Fruit fly (Drosophila melanogaster) whole organism, embryonic: ENCODE measurements around the gene ATP7.
A peak's percentile ranks its signal among the peaks of the same experiment; 100 is the strongest.

Experiments used
- Asciz ChIP-seq: fragments of 200-800 bp; sonication (Bioruptor generic); optimal IDR thresholded peaks from 2 replicates; lab custom pipeline; 2017; ENCODE audit warnings: missing biosample characterization, mild to moderate bottlenecking, missing genetic modification characterization, missing genetic modification reagents
- BtbVII ChIP-seq: fragments of 200-800 bp; sonication (Bioruptor generic); optimal IDR thresholded peaks from 3 replicates; lab custom pipeline; 2017; ENCODE audit warnings: missing biosample characterization, mild to moderate bottlenecking, missing genetic modification characterization
- Bteb2 ChIP-seq: fragments of 200-800 bp; sonication (Bioruptor generic); optimal IDR thresholded peaks from 2 replicates; lab custom pipeline; 2016; ENCODE audit warnings: missing biosample characterization, missing genetic modification characterization
- C15 ChIP-seq: fragments of 200-800 bp; sonication (Bioruptor generic); IDR thresholded peaks from 3 replicates; pipeline ENCODE4 v1.3.6; 2022; ENCODE audit warnings: missing biosample characterization, missing genetic modification characterization
- CG10147 ChIP-seq: fragments of 200-800 bp; sonication (Bioruptor generic); optimal IDR thresholded peaks from 2 replicates; lab custom pipeline; 2019; ENCODE audit warnings: missing biosample characterization, mild to moderate bottlenecking, missing genetic modification characterization, moderate library complexity
- CG12299 ChIP-seq: fragments of 200-800 bp; sonication (Bioruptor generic); optimal IDR thresholded peaks from 2 replicates; lab custom pipeline; 2018; ENCODE audit warnings: missing biosample characterization, mild to moderate bottlenecking, missing genetic modification characterization
- CG13296 ChIP-seq: fragments of 200-800 bp; sonication (Bioruptor generic); optimal IDR thresholded peaks from 3 replicates; lab custom pipeline; 2018; ENCODE audit warnings: missing biosample characterization, mild to moderate bottlenecking, missing genetic modification characterization
- CG13775 ChIP-seq: fragments of 200-800 bp; sonication (Bioruptor generic); optimal IDR thresholded peaks from 3 replicates; lab custom pipeline; 2017; ENCODE audit warnings: missing biosample characterization, mild to moderate bottlenecking, missing genetic modification characterization
- CG14710 ChIP-seq: fragments of 200-800 bp; sonication (Bioruptor generic); optimal IDR thresholded peaks from 3 replicates; lab custom pipeline; 2019; ENCODE audit warnings: missing biosample characterization, mild to moderate bottlenecking, missing genetic modification characterization, moderate library complexity
- CG15514 ChIP-seq: fragments of 200-800 bp; sonication (Bioruptor generic); optimal IDR thresholded peaks from 3 replicates; lab custom pipeline; 2017; ENCODE audit warnings: missing biosample characterization, missing genetic modification characterization, mild to moderate bottlenecking, moderate library complexity, missing genetic modification reagents
- CG1602 ChIP-seq: fragments of 200-800 bp; sonication (Bioruptor generic); optimal IDR thresholded peaks from 3 replicates; lab custom pipeline; 2016; ENCODE audit warnings: missing biosample characterization, missing genetic modification characterization
- CG17612 ChIP-seq: fragments of 200-800 bp; sonication (Bioruptor generic); IDR thresholded peaks from 2 replicates; pipeline ENCODE4 v1.3.6; 2022; ENCODE audit warnings: missing biosample characterization, missing genetic modification characterization
- CG17829 ChIP-seq: fragments of 200-800 bp; optimal IDR thresholded peaks from 2 replicates; lab custom pipeline; 2019; ENCODE audit warnings: missing biosample characterization, mild to moderate bottlenecking, missing genetic modification characterization, moderate library complexity
- CG18619 ChIP-seq: fragments of 200-800 bp; sonication (Bioruptor generic); optimal IDR thresholded peaks from 3 replicates; lab custom pipeline; 2017; ENCODE audit warnings: missing biosample characterization, mild to moderate bottlenecking, missing genetic modification characterization
- CG2199 ChIP-seq: fragments of 200-800 bp; sonication (Bioruptor generic); IDR thresholded peaks from 3 replicates; pipeline ENCODE4 v1.3.6; 2022; ENCODE audit warnings: missing biosample characterization, missing genetic modification characterization
- CG32772 ChIP-seq: fragments of 200-800 bp; sonication (Bioruptor generic); IDR thresholded peaks from 2 replicates; pipeline ENCODE4 v1.3.6; 2022; ENCODE audit warnings: missing biosample characterization, missing genetic modification characterization
- CG34376 ChIP-seq: fragments of 200-800 bp; sonication (Bioruptor generic); optimal IDR thresholded peaks from 2 replicates; lab custom pipeline; 2018; ENCODE audit warnings: missing biosample characterization, mild to moderate bottlenecking, missing genetic modification characterization
- CG4820 ChIP-seq: fragments of 200-800 bp; sonication (Bioruptor generic); optimal IDR thresholded peaks from 3 replicates; lab custom pipeline; 2016; ENCODE audit warnings: missing biosample characterization, missing genetic modification characterization
- CG4854 ChIP-seq: fragments of 200-800 bp; sonication (Bioruptor generic); optimal IDR thresholded peaks from 2 replicates; lab custom pipeline; 2016; ENCODE audit warnings: missing biosample characterization, missing genetic modification characterization, inconsistent platforms
- CG6254 ChIP-seq: fragments of 200-800 bp; sonication (Bioruptor generic); optimal IDR thresholded peaks from 3 replicates; lab custom pipeline; 2017; ENCODE audit warnings: mild to moderate bottlenecking, missing biosample characterization, missing genetic modification reagents, missing genetic modification characterization
- CG6689 ChIP-seq: fragments of 200-800 bp; sonication (Bioruptor generic); IDR thresholded peaks from 2 replicates; pipeline ENCODE4 v1.3.6; 2022; ENCODE audit warnings: missing biosample characterization, missing genetic modification characterization
- CG8290 ChIP-seq, 3 experiments: fragments of 200-800 bp; sonication (Bioruptor generic); optimal IDR thresholded peaks; 2 replicates each; lab custom pipeline; 2016 to 2019; ENCODE audit warnings: missing biosample characterization in 3 of 3, missing genetic modification characterization in 3 of 3, mild to moderate bottlenecking in 2 of 3, moderate library complexity in 1 of 3
- CoRest ChIP-seq: fragments of 200-800 bp; sonication (Bioruptor generic); optimal IDR thresholded peaks from 3 replicates; lab custom pipeline; 2018; ENCODE audit warnings: missing biosample characterization, mild to moderate bottlenecking, missing genetic modification characterization, moderate library complexity
- Dip2 ChIP-seq: fragments of 200-800 bp; sonication (Bioruptor generic); IDR thresholded peaks from 2 replicates; pipeline ENCODE4 v1.3.6; 2022; ENCODE audit warnings: missing biosample characterization, missing genetic modification characterization
- Doc2 ChIP-seq: fragments of 200-800 bp; sonication (Bioruptor generic); IDR thresholded peaks from 2 replicates; pipeline ENCODE4 v1.3.6; 2022; ENCODE audit warnings: missing biosample characterization, missing genetic modification characterization
- HLH54F ChIP-seq: fragments of 200-800 bp; sonication (Bioruptor generic); optimal IDR thresholded peaks from 3 replicates; lab custom pipeline; 2016; ENCODE audit warnings: missing biosample characterization, missing genetic modification characterization
- Mes4 ChIP-seq: fragments of 200-800 bp; sonication (Bioruptor generic); optimal IDR thresholded peaks from 2 replicates; lab custom pipeline; 2016; ENCODE audit warnings: missing biosample characterization, missing genetic modification characterization
- Oli ChIP-seq: fragments of 200-800 bp; sonication (Bioruptor generic); optimal IDR thresholded peaks from 2 replicates; lab custom pipeline; 2018; ENCODE audit warnings: missing biosample characterization, mild to moderate bottlenecking, missing genetic modification characterization, moderate library complexity
- Ravus ChIP-seq: fragments of 200-800 bp; sonication (Bioruptor generic); IDR thresholded peaks from 2 replicates; pipeline ENCODE4 v1.3.6; 2022; ENCODE audit warnings: missing biosample characterization, missing genetic modification characterization
- abd-A ChIP-seq: fragments of 200-800 bp; sonication (Bioruptor generic); optimal IDR thresholded peaks from 3 replicates; lab custom pipeline; 2019; ENCODE audit warnings: missing biosample characterization, mild to moderate bottlenecking, missing genetic modification characterization, moderate library complexity
- amos ChIP-seq: fragments of 200-800 bp; sonication (Bioruptor generic); IDR thresholded peaks from 2 replicates; pipeline ENCODE4 v1.3.6; 2022; ENCODE audit warnings: missing biosample characterization, missing genetic modification characterization; ENCODE audit not compliant: partially characterized antibody
- ara ChIP-seq: fragments of 200-800 bp; sonication (Bioruptor generic); IDR thresholded peaks from 2 replicates; pipeline ENCODE4 v1.3.6; 2022; ENCODE audit warnings: missing biosample characterization, missing genetic modification characterization
- chn ChIP-seq: fragments of 200-800 bp; sonication (Bioruptor generic); optimal IDR thresholded peaks from 2 replicates; lab custom pipeline; 2016; ENCODE audit warnings: missing biosample characterization, missing genetic modification characterization
- ci ChIP-seq: fragments of 200-800 bp; sonication (Bioruptor generic); IDR thresholded peaks from 3 replicates; pipeline ENCODE4 v1.3.6; 2022; ENCODE audit warnings: missing biosample characterization, missing genetic modification characterization
- crp ChIP-seq, 2 experiments: fragments of 200-800 bp; sonication (Bioruptor generic); optimal IDR thresholded peaks; 2 replicates in 1 of 2; 3 replicates in 1 of 2; lab custom pipeline; 2017; ENCODE audit warnings: missing biosample characterization in 2 of 2, missing genetic modification characterization in 2 of 2, mild to moderate bottlenecking in 1 of 2, moderate library complexity in 1 of 2
- dmrt99B ChIP-seq: fragments of 200-800 bp; sonication (Bioruptor generic); optimal IDR thresholded peaks from 2 replicates; lab custom pipeline; 2018; ENCODE audit warnings: missing biosample characterization, mild to moderate bottlenecking, missing genetic modification characterization, moderate library complexity
- eve ChIP-seq, 2 experiments: fragments of >200 bp; optimal IDR thresholded peaks; 2 replicates each; lab custom pipeline; 2017; ENCODE audit warnings: missing biosample characterization in 2 of 2, missing genetic modification characterization in 2 of 2
- eyg ChIP-seq: fragments of 200-800 bp; sonication (Bioruptor generic); optimal IDR thresholded peaks from 3 replicates; lab custom pipeline; 2016; ENCODE audit warnings: missing biosample characterization, missing genetic modification characterization
- gem ChIP-seq: fragments of 200-800 bp; sonication (Bioruptor generic); optimal IDR thresholded peaks from 2 replicates; lab custom pipeline; 2019; ENCODE audit warnings: missing biosample characterization, mild to moderate bottlenecking, missing genetic modification characterization, moderate library complexity
- gro ChIP-seq: fragments of 200-800 bp; sonication (Bioruptor generic); optimal IDR thresholded peaks from 2 replicates; lab custom pipeline; 2016; ENCODE audit warnings: missing biosample characterization, missing genetic modification characterization
- gsb-n ChIP-seq: fragments of 200-800 bp; sonication (Bioruptor generic); optimal IDR thresholded peaks from 3 replicates; lab custom pipeline; 2018; ENCODE audit warnings: missing biosample characterization, mild to moderate bottlenecking, missing genetic modification characterization
- ken ChIP-seq: fragments of 200-800 bp; sonication (Bioruptor generic); IDR thresholded peaks from 3 replicates; pipeline ENCODE4 v1.3.6; 2022; ENCODE audit warnings: missing biosample characterization, missing genetic modification characterization
- klu ChIP-seq: fragments of 200-800 bp; sonication (Bioruptor generic); IDR thresholded peaks from 2 replicates; pipeline ENCODE4 v1.3.6; 2022; ENCODE audit warnings: missing biosample characterization, missing genetic modification characterization
- luna ChIP-seq: fragments of 200-800 bp; sonication (Bioruptor generic); optimal IDR thresholded peaks from 2 replicates; lab custom pipeline; 2016; ENCODE audit warnings: missing biosample characterization, missing genetic modification characterization
- run ChIP-seq: fragments of 200-800 bp; sonication (Bioruptor generic); optimal IDR thresholded peaks from 3 replicates; lab custom pipeline; 2018; ENCODE audit warnings: missing biosample characterization, mild to moderate bottlenecking, missing genetic modification characterization
- seq ChIP-seq: fragments of 200-800 bp; sonication (Bioruptor generic); IDR thresholded peaks from 2 replicates; pipeline ENCODE4 v1.3.6; 2022; ENCODE audit warnings: missing biosample characterization, missing genetic modification characterization
- so ChIP-seq: fragments of 200-800 bp; sonication (Bioruptor generic); IDR thresholded peaks from 3 replicates; pipeline ENCODE4 v1.3.6; 2022; ENCODE audit warnings: missing biosample characterization, missing genetic modification characterization
- tll ChIP-seq, 2 experiments: fragments of 200-800 bp in 1 of 2; fragments of >200 bp in 1 of 2; sonication (Bioruptor generic) in 1 of 2; optimal IDR thresholded peaks; 2 replicates each; lab custom pipeline; 2017 to 2019; ENCODE audit warnings: missing biosample characterization in 2 of 2, missing genetic modification characterization in 2 of 2, mild to moderate bottlenecking in 1 of 2, moderate library complexity in 1 of 2
- vvl ChIP-seq: fragments of 200-800 bp; sonication (Bioruptor generic); IDR thresholded peaks from 2 replicates; pipeline ENCODE4 v1.3.6; 2022; ENCODE audit warnings: missing biosample characterization, missing genetic modification characterization
- wdn ChIP-seq: fragments of 200-800 bp; sonication (Bioruptor generic); IDR thresholded peaks from 2 replicates; pipeline ENCODE4 v1.3.6; 2022; ENCODE audit warnings: missing biosample characterization, missing genetic modification characterization

The ATP7 gene

dm6 chrX:11817183-11817972, 37.4 kb upstream of the ATP7 start (continued):
- TF ChIP-seq Bteb2 (GFP tag; lab: Kevin White, UChicago) (no peak), crp (GFP tag; optimal IDR thresholded peaks at IDR 0.05; lab: Kevin White, UChicago) (peak in 1 of 2 experiments; percentile 73), tll (GFP tag; optimal IDR thresholded peaks at IDR 0.05; lab: Kevin White, UChicago) (no peak), CoRest (tag; lab: Kevin White, UChicago) (no peak), ken (no peak), CG1602 (GFP tag; lab: Kevin White, UChicago) (no peak), CG17612 (GFP tag; lab: Robert Waterston, UW) (no peak), CG34376 (GFP tag; lab: Kevin White, UChicago) (peak; percentile 48), gro (no peak), CG4820 (GFP tag; lab: Kevin White, UChicago) (no peak), CG8290 (GFP tag; optimal IDR thresholded peaks at IDR 0.05; lab: Kevin White, UChicago) (no peak), CG8290 (tag; optimal IDR thresholded peaks at IDR 0.05; lab: Kevin White, UChicago) (peak in 1 of 2 experiments; percentile 16), CG15514 (GFP tag; lab: Kevin White, UChicago) (no peak), run (tag; lab: Kevin White, UChicago) (no peak), CG18619 (no peak), eve (GFP tag; optimal IDR thresholded peaks at IDR 0.05; lab: Kevin White, UChicago) (no peak), C15 (no peak), gem (tag; lab: Kevin White, UChicago) (no peak), CG12299 (tag; lab: Kevin White, UChicago) (peak; percentile 9), dmrt99B (no peak), Ravus (GFP tag; lab: Robert Waterston, UW) (no peak), CG13296 (GFP tag; lab: Kevin White, UChicago) (no peak), abd-A (tag; lab: Kevin White, UChicago) (no peak), so (no peak), amos (no peak), CG10147 (GFP tag; lab: Kevin White, UChicago) (no peak), chn (GFP tag; lab: Kevin White, UChicago) (no peak), Doc2 (GFP tag; lab: Robert Waterston, UW) (no peak), CG14710 (tag; lab: Kevin White, UChicago) (no peak), Dip2 (GFP tag; lab: Robert Waterston, UW) (no peak), CG2199 (GFP tag; lab: Robert Waterston, UW) (no peak), BtbVII (GFP tag; lab: Kevin White, UChicago) (peak; percentile 11), vvl (GFP tag; lab: Robert Waterston, UW) (no peak), luna (GFP tag; lab: Kevin White, UChicago) (no peak), CG32772 (GFP tag; lab: Robert Waterston, UW) (no peak), Asciz (GFP tag; lab: Kevin White, UChicago) (no peak), seq (GFP tag; lab: Robert Waterston, UW) (no peak), eyg (GFP tag; lab: Kevin White, UChicago) (no peak), CG17829 (no peak), ci (peak; percentile 29; the same call in 1 of the 3 replicates), ara (no peak), gsb-n (tag; lab: Kevin White, UChicago) (no peak), wdn (GFP tag; lab: Robert Waterston, UW) (no peak), HLH54F (GFP tag; lab: Kevin White, UChicago) (no peak), CG6254 (no peak), CG4854 (GFP tag; lab: Kevin White, UChicago) (no peak), CG6689 (GFP tag; lab: Robert Waterston, UW) (no peak), CG13775 (GFP tag; lab: Kevin White, UChicago) (no peak), klu (GFP tag; lab: Robert Waterston, UW) (no peak), Oli (tag; lab: Kevin White, UChicago) (no peak), Mes4 (GFP tag; lab: Kevin White, UChicago) (no peak)
